Fruit fly (Drosophila melanogaster) whole organism, embryonic: ENCODE data around the gene Gr2a.

ENCODE experiments used
- Atf-2 ChIP-seq: fragments of 200-800 bp; sonication (Bioruptor generic); optimal IDR thresholded peaks from 2 replicates; lab custom pipeline; 2016; ENCODE audit warnings: missing biosample characterization, missing genetic modification characterization
- Awh ChIP-seq: fragments of 200-800 bp; sonication (Bioruptor generic); IDR thresholded peaks from 2 replicates; pipeline ENCODE4, ENCODE4 v1.3.6; 2022; ENCODE audit warnings: missing biosample characterization, missing genetic modification characterization
- BEAF-32 ChIP-seq: fragments of 200-800 bp; sonication (Bioruptor generic); optimal IDR thresholded peaks from 3 replicates; lab custom pipeline; 2017; ENCODE audit warnings: missing biosample characterization, missing genetic modification characterization, mild to moderate bottlenecking, moderate library complexity, missing genetic modification reagents
- CG10979 ChIP-seq: fragments of 200-800 bp; sonication (Bioruptor generic); optimal IDR thresholded peaks from 2 replicates; lab custom pipeline; 2018; ENCODE audit warnings: missing biosample characterization, mild to moderate bottlenecking, missing genetic modification characterization, moderate library complexity
- CG11560 ChIP-seq: fragments of 200-800 bp; sonication (Bioruptor generic); IDR thresholded peaks from 3 replicates; pipeline ENCODE4 v1.3.6; 2022; ENCODE audit warnings: missing biosample characterization, missing genetic modification characterization
- CG11696 ChIP-seq: fragments of 200-800 bp; sonication (Bioruptor generic); IDR thresholded peaks from 2 replicates; pipeline ENCODE4 v1.3.6; 2022; ENCODE audit warnings: missing biosample characterization, missing genetic modification characterization
- CG11723 ChIP-seq: fragments of 200-800 bp; sonication (Bioruptor generic); optimal IDR thresholded peaks from 2 replicates; lab custom pipeline; 2017; ENCODE audit warnings: missing biosample characterization, mild to moderate bottlenecking, missing genetic modification characterization
- CG12659 ChIP-seq: fragments of 200-800 bp; sonication (Bioruptor generic); optimal IDR thresholded peaks from 3 replicates; lab custom pipeline; 2017; ENCODE audit warnings: mild to moderate bottlenecking, missing biosample characterization, missing genetic modification reagents, missing genetic modification characterization
- CG14014 ChIP-seq: fragments of 200-800 bp; sonication (Bioruptor generic); IDR thresholded peaks from 2 replicates; pipeline ENCODE4 v1.3.6; 2022; ENCODE audit warnings: missing biosample characterization, missing genetic modification characterization
- CG15073 ChIP-seq: fragments of 200-800 bp; sonication (Bioruptor generic); optimal IDR thresholded peaks from 2 replicates; lab custom pipeline; 2016; ENCODE audit warnings: missing biosample characterization, missing genetic modification characterization
- CG17361 ChIP-seq: fragments of 200-800 bp; sonication (Bioruptor generic); IDR thresholded peaks from 3 replicates; pipeline ENCODE4 v1.3.6; 2022; ENCODE audit warnings: missing biosample characterization, missing genetic modification characterization
- CG17385 ChIP-seq: fragments of 200-800 bp; sonication (Bioruptor generic); optimal IDR thresholded peaks from 3 replicates; lab custom pipeline; 2018; ENCODE audit warnings: missing biosample characterization, mild to moderate bottlenecking, missing genetic modification characterization
- CG32767 ChIP-seq: fragments of 200-800 bp; sonication (Bioruptor generic); IDR thresholded peaks from 2 replicates; pipeline ENCODE4 v1.3.6; 2022; ENCODE audit warnings: missing biosample characterization, missing genetic modification characterization
- CG34376 ChIP-seq: fragments of 200-800 bp; sonication (Bioruptor generic); optimal IDR thresholded peaks from 2 replicates; lab custom pipeline; 2018; ENCODE audit warnings: missing biosample characterization, mild to moderate bottlenecking, missing genetic modification characterization
- CG3726 ChIP-seq: fragments of 200-800 bp; sonication (Bioruptor generic); IDR thresholded peaks from 3 replicates; pipeline ENCODE4, ENCODE4 v1.3.6; 2022; ENCODE audit warnings: missing biosample characterization, missing genetic modification characterization
- CG3847 ChIP-seq: fragments of 200-800 bp; sonication (Bioruptor generic); IDR thresholded peaks from 2 replicates; pipeline ENCODE4 v1.3.6; 2022; ENCODE audit warnings: missing biosample characterization, missing genetic modification characterization
- CG4617 ChIP-seq: fragments of 200-800 bp; sonication (Bioruptor generic); optimal IDR thresholded peaks from 3 replicates; lab custom pipeline; 2016; ENCODE audit warnings: missing biosample characterization, missing genetic modification characterization, borderline replicate concordance
- CG5245 ChIP-seq: fragments of 200-800 bp; sonication (Bioruptor generic); optimal IDR thresholded peaks from 3 replicates; lab custom pipeline; 2016; ENCODE audit warnings: missing biosample characterization, missing genetic modification characterization
- CG6175 ChIP-seq: fragments of 200-800 bp; sonication (Bioruptor generic); IDR thresholded peaks from 3 replicates; pipeline ENCODE4 v1.3.6; 2022; ENCODE audit warnings: missing biosample characterization, missing genetic modification characterization
- CG6272 ChIP-seq: fragments of 200-800 bp; sonication (Bioruptor generic); IDR thresholded peaks from 2 replicates; pipeline ENCODE4 v1.3.6; 2022; ENCODE audit warnings: missing biosample characterization, missing genetic modification characterization
- CG9876 ChIP-seq: fragments of 200-800 bp; sonication (Bioruptor generic); optimal IDR thresholded peaks from 2 replicates; lab custom pipeline; 2016; ENCODE audit warnings: missing biosample characterization, missing genetic modification characterization
- Hr51 ChIP-seq, 2 experiments: fragments of 200-800 bp; sonication (Bioruptor generic); optimal IDR thresholded peaks; 2 replicates in 1 of 2; 3 replicates in 1 of 2; lab custom pipeline; 2016 to 2018; ENCODE audit warnings: missing biosample characterization in 2 of 2, missing genetic modification characterization in 2 of 2, mild to moderate bottlenecking in 1 of 2, moderate library complexity in 1 of 2
- Max ChIP-seq: fragments of 200-800 bp; sonication (Bioruptor generic); optimal IDR thresholded peaks from 2 replicates; lab custom pipeline; 2016; ENCODE audit warnings: missing biosample characterization, mild to moderate bottlenecking, missing genetic modification characterization
- Mes4 ChIP-seq: fragments of 200-800 bp; sonication (Bioruptor generic); optimal IDR thresholded peaks from 2 replicates; lab custom pipeline; 2016; ENCODE audit warnings: missing biosample characterization, missing genetic modification characterization
- Vsx1 ChIP-seq: fragments of 200-800 bp; sonication (Bioruptor generic); optimal IDR thresholded peaks from 2 replicates; lab custom pipeline; 2017; ENCODE audit warnings: missing biosample characterization, mild to moderate bottlenecking, missing genetic modification characterization, missing genetic modification reagents
- YL-1 ChIP-seq: fragments of 200-800 bp; sonication (Bioruptor generic); optimal IDR thresholded peaks from 3 replicates; lab custom pipeline; 2017; ENCODE audit warnings: missing biosample characterization, mild to moderate bottlenecking, missing genetic modification characterization
- ab ChIP-seq: fragments of 200-800 bp; sonication (Bioruptor generic); optimal IDR thresholded peaks from 2 replicates; lab custom pipeline; 2016; ENCODE audit warnings: missing biosample characterization, missing genetic modification characterization
- ap ChIP-seq: fragments of 200-800 bp; sonication (Bioruptor generic); IDR thresholded peaks from 2 replicates; pipeline ENCODE4 v1.3.6; 2022; ENCODE audit warnings: missing biosample characterization, missing genetic modification characterization
- dmrt99B ChIP-seq: fragments of 200-800 bp; sonication (Bioruptor generic); optimal IDR thresholded peaks from 2 replicates; lab custom pipeline; 2018; ENCODE audit warnings: missing biosample characterization, mild to moderate bottlenecking, missing genetic modification characterization, moderate library complexity
- ewg ChIP-seq: fragments of 200-800 bp; sonication (Bioruptor generic); optimal IDR thresholded peaks from 3 replicates; lab custom pipeline; 2017; ENCODE audit warnings: mild to moderate bottlenecking, missing biosample characterization, missing genetic modification reagents, missing genetic modification characterization
- eyg ChIP-seq: fragments of 200-800 bp; sonication (Bioruptor generic); optimal IDR thresholded peaks from 3 replicates; lab custom pipeline; 2016; ENCODE audit warnings: missing biosample characterization, missing genetic modification characterization
- fru ChIP-seq: fragments of >200 bp; optimal IDR thresholded peaks from 2 replicates; lab custom pipeline; 2017
- gro ChIP-seq: fragments of 200-800 bp; sonication (Bioruptor generic); optimal IDR thresholded peaks from 2 replicates; lab custom pipeline; 2016; ENCODE audit warnings: missing biosample characterization, missing genetic modification characterization
- h ChIP-seq: fragments of >200 bp; optimal IDR thresholded peaks from 2 replicates; lab custom pipeline; 2017
- knrl ChIP-seq: fragments of 200-800 bp; sonication (Bioruptor generic); IDR thresholded peaks from 3 replicates; pipeline ENCODE4 v1.3.6; 2022; ENCODE audit warnings: missing biosample characterization, missing genetic modification characterization; ENCODE audit not compliant: partially characterized antibody
- phol ChIP-seq: fragments of 200-800 bp; sonication (Bioruptor generic); optimal IDR thresholded peaks from 3 replicates; lab custom pipeline; 2018; ENCODE audit warnings: missing biosample characterization, mild to moderate bottlenecking, missing genetic modification characterization, moderate library complexity
- pnt ChIP-seq: fragments of 200-800 bp; sonication (Bioruptor generic); optimal IDR thresholded peaks from 3 replicates; lab custom pipeline; 2016; ENCODE audit warnings: missing biosample characterization, missing genetic modification characterization
- row ChIP-seq: fragments of 200-800 bp; sonication (Bioruptor generic); IDR thresholded peaks from 3 replicates; pipeline ENCODE4 v1.3.6; 2022; ENCODE audit warnings: missing biosample characterization, missing genetic modification characterization
- sim ChIP-seq: fragments of 200-800 bp; sonication (Bioruptor generic); IDR thresholded peaks from 2 replicates; pipeline ENCODE4 v1.3.6; 2022; ENCODE audit warnings: missing biosample characterization, missing genetic modification characterization
- slp2 ChIP-seq: fragments of 200-800 bp; sonication (Bioruptor generic); optimal IDR thresholded peaks from 2 replicates; lab custom pipeline; 2016; ENCODE audit warnings: missing biosample characterization, missing genetic modification characterization
- stwl ChIP-seq: fragments of 200-800 bp; sonication (Bioruptor generic); optimal IDR thresholded peaks from 3 replicates; lab custom pipeline; 2018; ENCODE audit warnings: missing biosample characterization, mild to moderate bottlenecking, missing genetic modification characterization, moderate library complexity
- unpg ChIP-seq: fragments of 200-800 bp; sonication (Bioruptor generic); optimal IDR thresholded peaks from 3 replicates; lab custom pipeline; 2018; ENCODE audit warnings: missing biosample characterization, mild to moderate bottlenecking, missing genetic modification characterization, moderate library complexity
- vvl ChIP-seq: fragments of 200-800 bp; sonication (Bioruptor generic); IDR thresholded peaks from 2 replicates; pipeline ENCODE4 v1.3.6; 2022; ENCODE audit warnings: missing biosample characterization, missing genetic modification characterization
- yki ChIP-seq: fragments of >200 bp; optimal IDR thresholded peaks from 3 replicates; lab custom pipeline; 2018

The Gr2a gene

dm6 chrX:1482840-1483518, 30.7 kb downstream of the Gr2a start, which contains the start of the genes sta and inc (continued):
- peak; percentile 67 for TF ChIP-seq Vsx1 (GFP tag; lab: Kevin White, UChicago)
- TF ChIP-seq vvl: peak; percentile 66
- TF ChIP-seq row (GFP tag; lab: Robert Waterston, UW): peak; percentile 33; the same call in 1 of the 3 replicates
- no peak for TF ChIP-seq pnt
- TF ChIP-seq CG3847 (GFP tag; lab: Robert Waterston, UW): peak; percentile 68
- peak; percentile 21; the same call in 1 of the 2 replicates for TF ChIP-seq Awh (GFP tag; lab: Robert Waterston, UW)
- TF ChIP-seq CG6175 (GFP tag; lab: Robert Waterston, UW): 0 out of 3 replicates have a peak, but pooled peaks have one; percentile 20
- TF ChIP-seq BEAF-32 (GFP tag; lab: Kevin White, UChicago): peak; percentile 74
- peak; percentile 81 for TF ChIP-seq Mes4 (GFP tag; lab: Kevin White, UChicago)
- TF ChIP-seq dmrt99B (tag; lab: Kevin White, UChicago): peak; percentile 49
- TF ChIP-seq h (lab: Kevin White, UChicago): no peak
- TF ChIP-seq ab (GFP tag; lab: Kevin White, UChicago): no peak
- peak; percentile 72 for TF ChIP-seq ewg (GFP tag; lab: Kevin White, UChicago)
- no peak for TF ChIP-seq CG11560
- peak; percentile 92 for TF ChIP-seq CG34376 (GFP tag; lab: Kevin White, UChicago)
- peak; percentile 53 for TF ChIP-seq Hr51 (GFP tag; optimal IDR thresholded peaks at IDR 0.05; lab: Kevin White, UChicago)
- peak; percentile 61 for TF ChIP-seq Max (GFP tag; lab: Kevin White, UChicago)
- no peak for TF ChIP-seq fru
- TF ChIP-seq CG4617 (GFP tag; lab: Kevin White, UChicago): peak; percentile 49
- TF ChIP-seq slp2 (GFP tag; lab: Kevin White, UChicago): peak; percentile 16
- TF ChIP-seq CG17385 (GFP tag; lab: Kevin White, UChicago): peak; percentile 72
- peak; percentile 97 for TF ChIP-seq phol (tag; lab: Kevin White, UChicago)
- TF ChIP-seq CG5245: peak; percentile 58
- peak; percentile 21 for TF ChIP-seq Atf-2 (GFP tag; lab: Kevin White, UChicago)
- TF ChIP-seq eyg (GFP tag; lab: Kevin White, UChicago): peak; percentile 26
- peak; percentile 45; the same call in 1 of the 2 replicates for TF ChIP-seq CG14014
- peak; percentile 67 for TF ChIP-seq unpg (GFP tag; lab: Kevin White, UChicago)
- peak; percentile 46 for TF ChIP-seq CG9876
- TF ChIP-seq knrl (GFP tag; lab: Robert Waterston, UW): peak; percentile 65
- TF ChIP-seq CG32767 (GFP tag; lab: Robert Waterston, UW): 0 out of 2 replicates have a peak, but pooled peaks have one; percentile 40
- TF ChIP-seq CG11696: no peak
- peak; percentile 51; the same call in 1 of the 3 replicates for TF ChIP-seq CG17361 (GFP tag; lab: Robert Waterston, UW)
- TF ChIP-seq CG15073 (GFP tag; lab: Kevin White, UChicago): no peak
- TF ChIP-seq CG3726 (GFP tag; lab: Robert Waterston, UW): no peak
- peak; percentile 94 for TF ChIP-seq YL-1
- TF ChIP-seq stwl (tag; lab: Kevin White, UChicago): peak; percentile 62
- TF ChIP-seq yki (lab: Kevin White, UChicago): no peak
- peak; percentile 94 for TF ChIP-seq CG12659 (GFP tag; lab: Kevin White, UChicago)
- TF ChIP-seq CG6272 (GFP tag; lab: Robert Waterston, UW): no peak
- no peak for TF ChIP-seq ap
- TF ChIP-seq sim: peak; percentile 58
- TF ChIP-seq gro: no peak
- TF ChIP-seq CG10979 (tag; lab: Kevin White, UChicago): peak; percentile 47
- peak; percentile 66 for TF ChIP-seq CG11723 (GFP tag; lab: Kevin White, UChicago)
